Fruit fly (Drosophila melanogaster): ENCODE measurements around the gene SecS.

DNA sequence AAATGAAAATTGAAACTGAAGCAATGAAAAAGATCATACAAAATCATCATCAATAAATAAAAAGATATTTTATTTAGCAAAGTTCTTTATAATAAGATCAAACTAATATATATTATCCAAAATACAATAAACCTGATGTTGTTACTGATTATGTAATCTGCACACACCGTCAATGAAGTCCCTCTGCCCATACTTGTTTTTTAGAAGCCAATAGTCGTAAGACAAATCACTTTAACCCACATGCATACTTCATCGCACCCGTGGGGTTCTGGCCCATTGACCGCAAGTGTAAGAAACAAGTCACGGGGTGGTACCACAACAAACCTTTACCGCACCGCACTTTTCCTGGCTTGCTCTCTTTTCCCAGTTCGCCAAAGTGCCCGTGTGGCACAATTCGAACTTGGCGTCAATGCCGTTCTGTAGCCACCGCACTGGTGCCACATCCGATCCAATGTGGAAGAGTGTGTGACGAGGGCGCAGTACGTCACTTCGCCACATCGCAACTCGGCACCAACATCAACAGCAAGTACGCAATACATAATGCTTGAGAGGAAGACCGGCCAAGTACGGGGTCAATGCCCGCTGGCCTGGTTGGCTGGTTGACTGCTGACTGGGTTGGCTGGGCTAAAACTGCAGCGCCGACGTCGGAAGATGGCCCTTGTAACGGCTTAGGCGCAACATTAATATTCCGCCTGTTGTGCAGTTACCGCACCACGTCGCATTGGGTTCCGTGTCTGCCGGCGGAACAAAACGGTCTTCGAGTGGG lies 28.1 kb upstream of the SecS start:
- TF ChIP-seq h (optimal IDR thresholded peaks at IDR 0.05): no peak
- no peak for TF ChIP-seq Sin3A (optimal IDR thresholded peaks at IDR 0.05)
- no peak for TF ChIP-seq psq (optimal IDR thresholded peaks at IDR 0.05)
